Worm (Caenorhabditis elegans): ENCODE data around the gene C01G6.2.

ce11 chrII:9272942-9273341 is 6.1 kb downstream of the C01G6.2 start, which contains the start of gene C01G6.4:
- TF ChIP-seq skn-1 (tag; optimal IDR thresholded peaks at IDR 0.05) (no peak), mdl-1 (tag; optimal IDR thresholded peaks at IDR 0.05) (no peak), ztf-11 (tag; optimal IDR thresholded peaks at IDR 0.05) (no peak), ama-1 (optimal IDR thresholded peaks at IDR 0.05) (no peak), elt-3 (tag; optimal IDR thresholded peaks at IDR 0.05) (no peak), unc-62 (GFP tag; optimal IDR thresholded peaks at IDR 0.05) (no peak), elt-1 (tag; optimal IDR thresholded peaks at IDR 0.05) (no peak)
